Worm (Caenorhabditis elegans) whole organism, midembryonic: ENCODE data around the gene pen-2.

ENCODE experiments used
- flt-1 ChIP-seq: fragments of 200-800 bp; sonication (Bioruptor generic); IDR thresholded peaks from 2 replicates; pipeline ENCODE4 v1.3.6; 2022; ENCODE audit warnings: missing genetic modification characterization, missing compliant biosample characterization
- klf-2 ChIP-seq: fragments of 200-800 bp; sonication (Bioruptor generic); conservative IDR thresholded peaks from 2 replicates; pipeline ENCODE4 v1.3.6; 2022; ENCODE audit warnings: missing genetic modification reagents, missing genetic modification characterization, missing compliant biosample characterization
- tab-1 ChIP-seq: fragments of 200-800 bp; sonication (Bioruptor generic); IDR thresholded peaks from 2 replicates; pipeline ENCODE4 v1.3.6; 2022; ENCODE audit warnings: missing genetic modification characterization, missing compliant biosample characterization
- ztf-29 ChIP-seq: fragments of 200-800 bp; sonication (Bioruptor generic); IDR thresholded peaks from 2 replicates; pipeline ENCODE4 v1.3.6; 2022; ENCODE audit warnings: missing genetic modification reagents, missing genetic modification characterization, missing compliant biosample characterization

DNA sequence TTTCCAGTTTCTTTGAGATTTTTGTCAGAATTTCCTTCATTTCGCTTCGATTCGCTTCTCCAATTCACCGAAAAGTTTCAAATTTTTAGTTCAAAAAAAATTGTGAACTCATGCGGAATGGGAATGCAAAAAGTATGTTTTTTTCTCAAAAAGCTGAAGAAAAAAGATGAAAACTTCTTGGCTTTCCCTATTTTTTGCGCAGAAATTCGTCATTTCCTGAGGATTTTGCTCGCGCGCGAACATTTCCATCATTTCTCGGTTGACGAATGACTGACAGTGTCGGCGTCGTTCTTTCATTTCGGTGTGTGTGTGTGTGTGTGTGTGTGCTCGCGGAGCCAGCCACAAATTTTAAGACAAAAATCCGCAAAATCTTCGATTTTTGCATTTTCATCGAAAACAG, 10.8 kb upstream of the pen-2 start:
- no peak for TF ChIP-seq ztf-29 (GFP tag; lab: Robert Waterston, UW)
- TF ChIP-seq flt-1 (GFP tag; lab: Robert Waterston, UW): no peak
- no peak for TF ChIP-seq tab-1 (GFP tag; lab: Robert Waterston, UW)
- TF ChIP-seq klf-2 (GFP tag; lab: Robert Waterston, UW): no peak
